Fruit fly (Drosophila melanogaster): ENCODE results near the gene CG32081.
A peak's percentile ranks its signal among the peaks of the same experiment; 100 is the strongest.

CG32081 gene

DNA sequence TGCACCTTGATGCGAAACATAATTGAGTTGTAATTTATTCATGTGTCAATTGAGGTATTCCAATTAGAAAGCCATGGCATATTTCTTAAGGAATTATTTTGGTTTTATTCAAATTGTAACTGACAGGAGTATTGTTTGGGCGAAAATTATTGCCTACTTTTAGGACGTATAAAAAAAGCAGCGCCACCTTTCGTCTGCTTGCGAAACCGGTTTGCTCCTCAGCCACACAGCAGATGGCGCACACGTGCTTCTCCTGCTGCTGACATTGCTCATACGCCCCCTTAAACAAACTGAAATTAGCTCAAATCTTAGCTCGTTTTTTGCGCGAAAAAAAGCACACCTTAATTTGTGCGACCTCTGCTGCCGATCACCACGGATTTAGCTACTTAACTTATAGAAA is 20.5 kb downstream of the CG32081 start (continued):
- no peak for TF ChIP-seq CG18011 (GFP tag; optimal IDR thresholded peaks at IDR 0.05)

DNA sequence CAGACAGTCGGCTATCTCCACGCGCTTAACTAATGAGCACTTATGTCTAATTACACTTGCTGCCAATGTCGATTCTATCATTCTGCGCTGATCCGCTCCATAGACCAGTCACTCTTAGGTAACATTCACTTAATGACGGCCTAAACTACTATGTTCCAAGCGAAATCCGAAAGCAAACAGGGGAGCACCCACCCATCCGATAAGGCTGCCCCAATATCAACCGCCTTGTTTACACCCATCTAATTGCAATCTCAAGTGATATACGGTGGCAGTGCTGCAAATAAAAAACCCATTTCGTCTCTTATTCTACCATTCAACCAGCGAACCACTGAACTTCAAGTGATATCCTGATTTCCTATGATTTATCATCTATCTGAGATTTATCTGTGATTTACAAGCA is 22.0 kb downstream of the CG32081 start:
- TF ChIP-seq Mrtf (GFP tag; IDR thresholded peaks at IDR 0.05) (0 out of 3 replicates have a peak, but pooled peaks have one; percentile 24), lab (GFP tag; optimal IDR thresholded peaks at IDR 0.05) (peak; percentile 87), CG14860 (GFP tag; IDR thresholded peaks at IDR 0.05; ENCODE audit: partially characterized antibody) (no peak), grau (tag; optimal IDR thresholded peaks at IDR 0.05) (peak; percentile 5), usp (GFP tag; optimal IDR thresholded peaks at IDR 0.05) (no peak), nom (GFP tag; optimal IDR thresholded peaks at IDR 0.05) (no peak), CG6854 (GFP tag; optimal IDR thresholded peaks at IDR 0.05) (peak; percentile 36), CG9727 (GFP tag; optimal IDR thresholded peaks at IDR 0.05) (no peak), CG12769 (tag; optimal IDR thresholded peaks at IDR 0.05) (peak; percentile 54), caup (GFP tag; optimal IDR thresholded peaks at IDR 0.05; ENCODE audit: severe bottlenecking) (peak; percentile 70), Hmr (GFP tag; optimal IDR thresholded peaks at IDR 0.05) (peak; percentile 62), sob (GFP tag; IDR thresholded peaks at IDR 0.05) (peak; percentile 45; the same call in 1 of the 2 replicates), Deaf1 (tag; optimal IDR thresholded peaks at IDR 0.05) (no peak), CG12071 (GFP tag; optimal IDR thresholded peaks at IDR 0.05) (peak; percentile 81), pita (GFP tag; optimal IDR thresholded peaks at IDR 0.05) (no peak), ci (GFP tag; IDR thresholded peaks at IDR 0.05) (peak; percentile 36; the same call in 1 of the 3 replicates), PHDP (tag; optimal IDR thresholded peaks at IDR 0.05) (peak; percentile 12), CG10462 (GFP tag; optimal IDR thresholded peaks at IDR 0.05) (no peak), wek (GFP tag; optimal IDR thresholded peaks at IDR 0.05) (peak; percentile 37), CG15011 (GFP tag; optimal IDR thresholded peaks at IDR 0.05) (peak; percentile 32), dysf (GFP tag; IDR thresholded peaks at IDR 0.05) (no peak), grn (GFP tag; optimal IDR thresholded peaks at IDR 0.05) (peak; percentile 40), CG18599 (GFP tag; optimal IDR thresholded peaks at IDR 0.05) (peak; percentile 81), CG34376 (GFP tag; optimal IDR thresholded peaks at IDR 0.05) (peak; percentile 66), Med (GFP tag) (peak; percentile 42), peb (GFP tag; IDR thresholded peaks at IDR 0.05) (no peak), Mad (GFP tag; optimal IDR thresholded peaks at IDR 0.05) (no peak), CG15269 (tag; optimal IDR thresholded peaks at IDR 0.05) (peak; percentile 28), cwo (GFP tag; optimal IDR thresholded peaks at IDR 0.05) (peak; percentile 8), CG1233 (GFP tag; optimal IDR thresholded peaks at IDR 0.05) (peak; percentile 6), CG4328 (GFP tag; optimal IDR thresholded peaks at IDR 0.05) (peak; percentile 37), MTF-1 (GFP tag; optimal IDR thresholded peaks at IDR 0.05; ENCODE audit: borderline replicate concordance) (peak; percentile 43), dpn (GFP tag; optimal IDR thresholded peaks at IDR 0.05) (peak in 1 of 2 experiments; percentile 16), CG17568 (GFP tag; optimal IDR thresholded peaks at IDR 0.05) (peak; percentile 27), Rfx (GFP tag; IDR thresholded peaks at IDR 0.05) (peak; percentile 31; the same call in 1 of the 2 replicates), CG13296 (GFP tag; optimal IDR thresholded peaks at IDR 0.05) (peak; percentile 86), CG3281 (GFP tag; optimal IDR thresholded peaks at IDR 0.05) (peak; percentile 64), Hmx (GFP tag; optimal IDR thresholded peaks at IDR 0.05) (no peak), Meics (GFP tag; optimal IDR thresholded peaks at IDR 0.05) (peak; percentile 54), B-H2 (GFP tag; optimal IDR thresholded peaks at IDR 0.05) (peak; percentile 6), fd64A (GFP tag; optimal IDR thresholded peaks at IDR 0.05) (peak; percentile 18), dmrt99B (tag; optimal IDR thresholded peaks at IDR 0.05) (peak; percentile 5), pfk (GFP tag; optimal IDR thresholded peaks at IDR 0.05) (peak; percentile 28), CG12942 (GFP tag; optimal IDR thresholded peaks at IDR 0.05) (no peak), org-1 (GFP tag; optimal IDR thresholded peaks at IDR 0.05) (peak; percentile 9), luna (GFP tag; optimal IDR thresholded peaks at IDR 0.05) (peak; percentile 3)

Data from whole organism, embryonic.